Worm (Caenorhabditis elegans): ENCODE data around the gene F11C7.6.

DNA sequence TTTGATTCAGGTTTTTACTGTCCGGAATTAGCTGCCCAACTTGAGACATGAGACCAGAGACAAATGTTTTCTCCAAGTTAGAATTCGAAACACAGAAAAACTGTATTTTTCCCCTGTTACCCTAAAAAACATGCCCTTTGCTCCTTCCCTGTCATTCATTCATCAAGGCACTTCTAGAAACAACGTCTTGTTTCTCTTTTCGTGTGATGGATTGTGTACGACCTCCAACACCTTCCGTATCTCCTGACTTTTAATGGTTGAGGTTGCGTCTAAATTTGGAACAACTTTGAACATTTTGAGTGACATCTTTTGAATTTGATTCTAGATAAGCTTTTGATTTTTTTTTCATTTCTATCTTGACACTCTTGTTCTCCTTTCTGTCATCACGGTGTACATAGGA is 21.2 kb downstream of the F11C7.6 start:
- no peak for TF ChIP-seq C38D4.7 (GFP tag; optimal IDR thresholded peaks at IDR 0.05)
- no peak for TF ChIP-seq ama-1 (optimal IDR thresholded peaks at IDR 0.05)
- no peak for TF ChIP-seq elt-4 (tag; optimal IDR thresholded peaks at IDR 0.05)
- TF ChIP-seq ceh-2 (tag; optimal IDR thresholded peaks at IDR 0.05): no peak
- no peak for TF ChIP-seq elt-2 (tag; optimal IDR thresholded peaks at IDR 0.05)
- no peak for TF ChIP-seq fkh-10 (GFP tag; optimal IDR thresholded peaks at IDR 0.05)
- TF ChIP-seq ceh-48 (tag; optimal IDR thresholded peaks at IDR 0.05): no peak
- no peak for TF ChIP-seq nhr-232 (tag; optimal IDR thresholded peaks at IDR 0.05)
- TF ChIP-seq rnt-1 (tag; optimal IDR thresholded peaks at IDR 0.05): no peak
- TF ChIP-seq unc-86 (tag; optimal IDR thresholded peaks at IDR 0.05): no peak
- TF ChIP-seq T23F11.4 (GFP tag; optimal IDR thresholded peaks at IDR 0.05): no peak
- TF ChIP-seq eyg-1 (tag; optimal IDR thresholded peaks at IDR 0.05): no peak
- TF ChIP-seq tbx-2 (tag; optimal IDR thresholded peaks at IDR 0.05): no peak
- no peak for TF ChIP-seq pha-4 (tag; optimal IDR thresholded peaks at IDR 0.05)
